Worm (Caenorhabditis elegans) whole organism, L2 larva: ENCODE measurements around the gene ZK353.3.

Experiments
- C34F6.9 ChIP-seq: fragments of 150-350 bp; optimal IDR thresholded peaks from 2 replicates; lab custom pipeline; 2014; ENCODE audit warnings: missing biosample characterization, missing genetic modification characterization
- F13H6.1 ChIP-seq: sonication (generic microtip); optimal IDR thresholded peaks from 2 replicates; lab custom pipeline; 2016; ENCODE audit warnings: missing genetic modification characterization, missing compliant biosample characterization
- R02D3.7 ChIP-seq: fragments of 150-350 bp; optimal IDR thresholded peaks from 2 replicates; lab custom pipeline; 2014; ENCODE audit warnings: missing biosample characterization, missing genetic modification characterization
- Y55F3AM.14 ChIP-seq: fragments of 200-800 bp; sonication (Bioruptor generic); optimal IDR thresholded peaks from 2 replicates; lab custom pipeline; 2018; ENCODE audit warnings: mild to moderate bottlenecking, missing genetic modification characterization, missing compliant biosample characterization
- ZK546.5 ChIP-seq: sonication (generic microtip); optimal IDR thresholded peaks from 2 replicates; lab custom pipeline; 2017; ENCODE audit warnings: missing biosample characterization, missing genetic modification characterization
- alr-1 ChIP-seq: fragments of 150-350 bp; optimal IDR thresholded peaks from 2 replicates; lab custom pipeline; 2014; ENCODE audit warnings: missing biosample characterization, missing genetic modification characterization
- aly-2 ChIP-seq: fragments of 150-350 bp; optimal IDR thresholded peaks from 2 replicates; lab custom pipeline; 2014; ENCODE audit warnings: missing biosample characterization, missing genetic modification characterization
- ama-1 ChIP-seq: fragments of 150-350 bp; optimal IDR thresholded peaks from 2 replicates; lab custom pipeline; 2018; ENCODE audit warnings: inconsistent platforms
- blmp-1 ChIP-seq: sonication (generic microtip); optimal IDR thresholded peaks from 2 replicates; lab custom pipeline; 2017; ENCODE audit warnings: missing genetic modification characterization, mild to moderate bottlenecking, missing compliant biosample characterization, antibody characterized with exemption, moderate library complexity; ENCODE audit not compliant: insufficient read depth
- ceh-16 ChIP-seq: fragments of 150-350 bp; optimal IDR thresholded peaks from 2 replicates; lab custom pipeline; 2014; ENCODE audit warnings: missing biosample characterization, missing genetic modification characterization
- ceh-82 ChIP-seq: fragments of 150-350 bp; optimal IDR thresholded peaks from 2 replicates; lab custom pipeline; 2014; ENCODE audit warnings: missing biosample characterization, missing genetic modification characterization
- crh-2 ChIP-seq: sonication (generic microtip); optimal IDR thresholded peaks from 2 replicates; lab custom pipeline; 2017; ENCODE audit warnings: missing biosample characterization, missing genetic modification characterization
- egl-27 ChIP-seq: sonication (generic microtip); optimal IDR thresholded peaks from 3 replicates; lab custom pipeline; 2017; ENCODE audit warnings: missing biosample characterization, missing genetic modification reagents, missing genetic modification characterization
- elt-3 ChIP-seq: sonication (generic microtip); optimal IDR thresholded peaks from 2 replicates; lab custom pipeline; 2017; ENCODE audit warnings: missing biosample characterization, missing genetic modification characterization
- fos-1 ChIP-seq: fragments of 150-350 bp; optimal IDR thresholded peaks from 2 replicates; lab custom pipeline; 2014; ENCODE audit warnings: missing biosample characterization, missing genetic modification characterization
- gmeb-1 ChIP-seq: fragments of 150-350 bp; optimal IDR thresholded peaks from 2 replicates; lab custom pipeline; 2014; ENCODE audit warnings: missing biosample characterization, missing genetic modification characterization
- lin-11 ChIP-seq: fragments of 150-350 bp; sonication (generic microtip); optimal IDR thresholded peaks from 2 replicates; lab custom pipeline; 2014; ENCODE audit warnings: missing biosample characterization, missing genetic modification characterization, inconsistent platforms, mixed read lengths
- lin-13 ChIP-seq: fragments of 150-350 bp; optimal IDR thresholded peaks from 2 replicates; lab custom pipeline; 2014; ENCODE audit warnings: missing biosample characterization, missing genetic modification reagents, missing genetic modification characterization
- lsy-2 ChIP-seq, 2 experiments: fragments of 150-350 bp in 1 of 2; sonication (generic microtip) in 1 of 2; optimal IDR thresholded peaks; 2 replicates each; lab custom pipeline; 2014 to 2017; ENCODE audit warnings: missing biosample characterization in 2 of 2, missing genetic modification characterization in 2 of 2
- mab-5 ChIP-seq: fragments of 150-350 bp; optimal IDR thresholded peaks from 2 replicates; lab custom pipeline; 2014; ENCODE audit warnings: missing biosample characterization, missing genetic modification characterization
- mbf-1 ChIP-seq: sonication (generic microtip); optimal IDR thresholded peaks from 2 replicates; lab custom pipeline; 2017; ENCODE audit warnings: missing biosample characterization, missing genetic modification characterization
- mdl-1 ChIP-seq, 2 experiments: fragments of 150-350 bp in 1 of 2; sonication (generic microtip) in 1 of 2; optimal IDR thresholded peaks; 2 replicates each; lab custom pipeline; 2017; ENCODE audit warnings: missing biosample characterization in 2 of 2, missing genetic modification characterization in 2 of 2
- nhr-10 ChIP-seq: sonication (generic microtip); optimal IDR thresholded peaks from 2 replicates; lab custom pipeline; 2017; ENCODE audit warnings: missing biosample characterization, missing genetic modification characterization
- nhr-12 ChIP-seq: fragments of 150-350 bp; optimal IDR thresholded peaks from 2 replicates; lab custom pipeline; 2014; ENCODE audit warnings: missing biosample characterization, missing genetic modification characterization
- nhr-129 ChIP-seq: fragments of 150-350 bp; optimal IDR thresholded peaks from 2 replicates; lab custom pipeline; 2014; ENCODE audit warnings: missing biosample characterization, missing genetic modification characterization
- nhr-21 ChIP-seq: fragments of 150-350 bp; optimal IDR thresholded peaks from 2 replicates; lab custom pipeline; 2014; ENCODE audit warnings: missing biosample characterization, missing genetic modification characterization
- nhr-237 ChIP-seq: fragments of 150-350 bp; optimal IDR thresholded peaks from 2 replicates; lab custom pipeline; 2014; ENCODE audit warnings: missing biosample characterization, missing genetic modification characterization
- nhr-25 ChIP-seq: fragments of 150-350 bp; sonication (generic microtip); optimal IDR thresholded peaks from 3 replicates; lab custom pipeline; 2014; ENCODE audit warnings: missing biosample characterization, missing genetic modification characterization
- nhr-6 ChIP-seq: fragments of 150-350 bp; optimal IDR thresholded peaks from 2 replicates; lab custom pipeline; 2014; ENCODE audit warnings: missing biosample characterization, missing genetic modification characterization
- sem-4 ChIP-seq: fragments of 150-350 bp; optimal IDR thresholded peaks from 2 replicates; lab custom pipeline; 2014; ENCODE audit warnings: missing biosample characterization, missing genetic modification reagents, missing genetic modification characterization
- sma-3 ChIP-seq: sonication (generic microtip); optimal IDR thresholded peaks from 2 replicates; lab custom pipeline; 2016; ENCODE audit warnings: missing genetic modification reagents, missing genetic modification characterization, missing compliant biosample characterization
- sma-9 ChIP-seq, 2 experiments: fragments of 150-350 bp in 1 of 2; sonication (generic microtip) in 1 of 2; optimal IDR thresholded peaks; 2 replicates each; lab custom pipeline; 2014 to 2016; ENCODE audit warnings: missing genetic modification characterization in 2 of 2, mild to moderate bottlenecking in 1 of 2, missing biosample characterization in 1 of 2, missing compliant biosample characterization in 1 of 2, missing genetic modification reagents in 1 of 2, moderate library complexity in 1 of 2
- snpc-4 ChIP-seq: fragments of 150-350 bp; optimal IDR thresholded peaks from 2 replicates; lab custom pipeline; 2014; ENCODE audit warnings: missing biosample characterization, missing genetic modification characterization
- unc-55 ChIP-seq: fragments of 150-350 bp; sonication (generic microtip); optimal IDR thresholded peaks from 3 replicates; lab custom pipeline; 2014; ENCODE audit warnings: missing biosample characterization, missing genetic modification reagents, missing genetic modification characterization
- unc-62 ChIP-seq: fragments of 150-350 bp; optimal IDR thresholded peaks from 2 replicates; lab custom pipeline; 2014; ENCODE audit warnings: missing biosample characterization, missing genetic modification reagents, missing genetic modification characterization
- zag-1 ChIP-seq: fragments of 150-350 bp; optimal IDR thresholded peaks from 2 replicates; lab custom pipeline; 2014; ENCODE audit warnings: missing biosample characterization, missing genetic modification characterization
- ztf-1 ChIP-seq: fragments of 200-800 bp; sonication (Bioruptor generic); conservative IDR thresholded peaks from 2 replicates; pipeline ENCODE4 v1.3.6; 2022; ENCODE audit warnings: missing genetic modification characterization, missing compliant biosample characterization

Gene ZK353.3

ce11 chrIII:8358213-8358672 is 37.5 kb upstream of the ZK353.3 start, which contains the start of the genes R05D3.8 and rfp-1:
Gene R05D3.8 (minus strand): TSS chrIII:8358327.
Gene rfp-1 (plus strand): TSS chrIII:8358622.
- TF ChIP-seq fos-1 (tag; lab: Kevin White, UChicago), result peak; percentile 72
- TF ChIP-seq nhr-6 (tag; lab: Kevin White, UChicago), result peak; percentile 34
- TF ChIP-seq ceh-16, result peak; percentile 34
- peak; percentile 97 for TF ChIP-seq R02D3.7 (tag; lab: Kevin White, UChicago)
- peak; percentile 76 for TF ChIP-seq nhr-25
- peak; percentile 88 for TF ChIP-seq crh-2 (tag; lab: Kevin White, UChicago)
- peak; percentile 12 for TF ChIP-seq egl-27 (tag; lab: Kevin White, UChicago)
- peak; percentile 44 for TF ChIP-seq F13H6.1
- no peak for TF ChIP-seq Y55F3AM.14 (GFP tag; lab: Kevin White, UChicago)
- TF ChIP-seq nhr-12, result no peak
- peak; percentile 43 for TF ChIP-seq sem-4 (tag; lab: Kevin White, UChicago)
- TF ChIP-seq nhr-129 (tag; lab: Kevin White, UChicago), result peak; percentile 95
- peak; percentile 85 for TF ChIP-seq gmeb-1 (tag; lab: Kevin White, UChicago)
- no peak for TF ChIP-seq snpc-4 (tag; lab: Kevin White, UChicago)
- peak; percentile 63 for TF ChIP-seq lin-11 (tag; lab: Kevin White, UChicago)
- peak; percentile 89 for TF ChIP-seq C34F6.9
- TF ChIP-seq unc-62 (GFP tag; lab: Kevin White, UChicago), result no peak
- peak; percentile 87 for TF ChIP-seq lin-13 (GFP tag; lab: Kevin White, UChicago)
- TF ChIP-seq nhr-21 (tag; lab: Kevin White, UChicago), result peak; percentile 65
- TF ChIP-seq aly-2 (tag; lab: Kevin White, UChicago), result no peak
- peak; percentile 74 for TF ChIP-seq sma-9 (GFP tag; optimal IDR thresholded peaks at IDR 0.05; lab: Kevin White, UChicago)
- no peak for TF ChIP-seq sma-9 (tag; optimal IDR thresholded peaks at IDR 0.05; lab: Kevin White, UChicago)
- TF ChIP-seq lsy-2 (tag; optimal IDR thresholded peaks at IDR 0.05; lab: Kevin White, UChicago), result peak; percentile 97 to 99
- TF ChIP-seq mab-5 (tag; lab: Kevin White, UChicago), result peak; percentile 63
- peak; percentile 92 for TF ChIP-seq unc-55 (GFP tag; lab: Kevin White, UChicago)
- TF ChIP-seq nhr-237 (tag; lab: Kevin White, UChicago), result no peak
- TF ChIP-seq nhr-10 (tag; lab: Kevin White, UChicago), result no peak
- peak; percentile 67 for TF ChIP-seq ama-1 (lab: Kevin White, UChicago)
- peak; percentile 44 for TF ChIP-seq ZK546.5
- TF ChIP-seq zag-1 (tag; lab: Kevin White, UChicago), result peak; percentile 24
- no peak for TF ChIP-seq mdl-1 (tag; optimal IDR thresholded peaks at IDR 0.05; lab: Kevin White, UChicago)
- peak; percentile 69 for TF ChIP-seq sma-3 (GFP tag; lab: Kevin White, UChicago)

ce11 chrIII:8363253-8364061 is 32.3 kb upstream of the ZK353.3 start, which contains the start of gene R05D3.3:
Gene R05D3.3 (plus strand): TSS chrIII:8364011.
- TF ChIP-seq snpc-4 (tag; lab: Kevin White, UChicago), result no peak
- no peak for TF ChIP-seq nhr-12
- TF ChIP-seq nhr-129 (tag; lab: Kevin White, UChicago), result no peak
- TF ChIP-seq mbf-1 (tag; lab: Kevin White, UChicago), result no peak
- TF ChIP-seq F13H6.1, result no peak
- TF ChIP-seq ceh-82 (tag; lab: Kevin White, UChicago), result no peak
- no peak for TF ChIP-seq elt-3 (tag; lab: Kevin White, UChicago)
- no peak for TF ChIP-seq lin-13 (GFP tag; lab: Kevin White, UChicago)
- TF ChIP-seq Y55F3AM.14 (GFP tag; lab: Kevin White, UChicago), result no peak
- no peak for TF ChIP-seq alr-1
- TF ChIP-seq, all 48 proteins: peak for 0

- TF ChIP-seq nhr-237 (tag; lab: Kevin White, UChicago) (no peak), blmp-1 (tag; lab: Kevin White, UChicago) (no peak), ceh-16 (no peak), mdl-1 (tag; optimal IDR thresholded peaks at IDR 0.05; lab: Kevin White, UChicago) (no peak), sma-3 (GFP tag; lab: Kevin White, UChicago) (no peak), gmeb-1 (tag; lab: Kevin White, UChicago) (no peak), ztf-1 (no peak), zag-1 (tag; lab: Kevin White, UChicago) (no peak)
Observed at ce11 chrIII:8368619-8369018, 27.2 kb upstream of the ZK353.3 start, which contains the start of gene R05D3.9. Gene R05D3.9 (minus strand): TSS chrIII:8368719.
